Worm (Caenorhabditis elegans) whole organism, young adult: ENCODE measurements around the gene Y57A10B.6.

ENCODE experiments used
- C06A6.2 ChIP-seq: fragments of 200-800 bp; sonication (Bioruptor generic); conservative IDR thresholded peaks from 2 replicates; pipeline ENCODE4 v1.3.6; 2022; ENCODE audit warnings: missing genetic modification characterization, missing compliant biosample characterization
- F33H1.4 ChIP-seq: fragments of 200-800 bp; sonication (Bioruptor generic); IDR thresholded peaks from 2 replicates; pipeline ENCODE4 v1.3.6; 2022; ENCODE audit warnings: missing genetic modification reagents, missing genetic modification characterization, missing compliant biosample characterization
- K11D2.4 ChIP-seq: fragments of 200-800 bp; sonication (Bioruptor generic); IDR thresholded peaks from 2 replicates; pipeline ENCODE4 v1.3.6; 2022; ENCODE audit warnings: missing genetic modification reagents, missing genetic modification characterization, missing compliant biosample characterization
- T07F8.4 ChIP-seq: sonication (generic microtip); optimal IDR thresholded peaks from 2 replicates; lab custom pipeline; 2016; ENCODE audit warnings: mild to moderate bottlenecking, missing genetic modification characterization, moderate library complexity, missing compliant biosample characterization
- Y53G8AR.9 ChIP-seq: fragments of 200-800 bp; sonication (Bioruptor generic); conservative IDR thresholded peaks from 2 replicates; pipeline ENCODE4 v1.3.6; 2022; ENCODE audit warnings: missing genetic modification reagents, missing genetic modification characterization, missing compliant biosample characterization
- ZK185.1 ChIP-seq: sonication (generic microtip); optimal IDR thresholded peaks from 2 replicates; lab custom pipeline; 2016; ENCODE audit warnings: mild to moderate bottlenecking, missing genetic modification characterization, missing compliant biosample characterization; ENCODE audit not compliant: poor library complexity, severe bottlenecking
- atf-7 ChIP-seq: sonication (generic microtip); optimal IDR thresholded peaks from 2 replicates; lab custom pipeline; 2017; ENCODE audit warnings: mild to moderate bottlenecking, missing genetic modification characterization, missing compliant biosample characterization
- ccch-3 ChIP-seq: fragments of 200-800 bp; sonication (Bioruptor generic); optimal IDR thresholded peaks from 2 replicates; lab custom pipeline; 2018; ENCODE audit warnings: mild to moderate bottlenecking, missing genetic modification characterization, missing compliant biosample characterization
- cebp-1 ChIP-seq, 2 experiments: fragments of 200-800 bp in 1 of 2; sonication (Bioruptor generic) in 1 of 2; sonication (generic microtip) in 1 of 2; IDR thresholded peaks in 1 of 2; optimal IDR thresholded peaks in 1 of 2; 2 replicates each; pipeline versions ENCODE4 v1.3.6 to Lab custom; 2017 to 2022; ENCODE audit warnings: missing compliant biosample characterization in 2 of 2, missing genetic modification characterization in 2 of 2, mild to moderate bottlenecking in 1 of 2, missing genetic modification reagents in 1 of 2, moderate library complexity in 1 of 2
- ceh-58 ChIP-seq: fragments of 200-800 bp; sonication (Bioruptor generic); IDR thresholded peaks from 2 replicates; pipeline ENCODE4 v1.3.6; 2022; ENCODE audit warnings: missing genetic modification characterization, missing compliant biosample characterization
- ceh-91 ChIP-seq: fragments of 200-800 bp; sonication (Bioruptor generic); IDR thresholded peaks from 2 replicates; pipeline ENCODE4 v1.3.6; 2022; ENCODE audit warnings: missing genetic modification reagents, missing genetic modification characterization, missing compliant biosample characterization
- chd-7 ChIP-seq: sonication (generic microtip); optimal IDR thresholded peaks from 2 replicates; lab custom pipeline; 2016; ENCODE audit warnings: mild to moderate bottlenecking, missing genetic modification characterization, moderate library complexity, missing compliant biosample characterization
- die-1 ChIP-seq: sonication (generic microtip); optimal IDR thresholded peaks from 2 replicates; lab custom pipeline; 2016; ENCODE audit warnings: missing genotype, mild to moderate bottlenecking, missing genetic modification characterization, missing compliant biosample characterization
- dox-1 ChIP-seq: fragments of 200-800 bp; sonication (Bioruptor generic); IDR thresholded peaks from 2 replicates; pipeline ENCODE4 v1.3.6; 2022; ENCODE audit warnings: missing genetic modification reagents, missing genetic modification characterization, missing compliant biosample characterization
- efl-1 ChIP-seq: fragments of 150-350 bp; optimal IDR thresholded peaks from 2 replicates; lab custom pipeline; 2014; ENCODE audit warnings: missing biosample characterization, missing genetic modification reagents, missing genetic modification characterization
- egrh-3 ChIP-seq: fragments of 200-800 bp; sonication (Bioruptor generic); IDR thresholded peaks from 2 replicates; pipeline ENCODE4 v1.3.6; 2022; ENCODE audit warnings: missing genetic modification reagents, missing genetic modification characterization, missing compliant biosample characterization
- fkh-3 ChIP-seq: sonication (generic microtip); optimal IDR thresholded peaks from 2 replicates; lab custom pipeline; 2016; ENCODE audit warnings: mild to moderate bottlenecking, missing genetic modification characterization, missing compliant biosample characterization
- him-1 ChIP-seq: sonication (generic microtip); optimal IDR thresholded peaks from 2 replicates; lab custom pipeline; 2016; ENCODE audit warnings: missing genotype, missing genetic modification reagents, missing genetic modification characterization, missing compliant biosample characterization
- hlh-12 ChIP-seq: sonication (generic microtip); optimal IDR thresholded peaks from 2 replicates; lab custom pipeline; 2016; ENCODE audit warnings: missing genetic modification characterization, missing compliant biosample characterization
- hmg-1.2 ChIP-seq: fragments of 200-800 bp; sonication (Bioruptor generic); IDR thresholded peaks from 2 replicates; pipeline ENCODE4 v1.3.6; 2022; ENCODE audit warnings: missing genetic modification reagents, missing genetic modification characterization, missing compliant biosample characterization
- hsf-1 ChIP-seq: fragments of 200-800 bp; sonication (Bioruptor generic); IDR thresholded peaks from 2 replicates; pipeline ENCODE4 v1.3.6; 2022; ENCODE audit warnings: missing genetic modification reagents, missing genetic modification characterization, missing compliant biosample characterization
- lag-1 ChIP-seq: fragments of 200-800 bp; sonication (Bioruptor generic); IDR thresholded peaks from 2 replicates; pipeline ENCODE4 v1.3.6; 2022; ENCODE audit warnings: missing genetic modification reagents, missing genetic modification characterization, missing compliant biosample characterization
- let-526 ChIP-seq: fragments of 200-800 bp; sonication (Bioruptor generic); IDR thresholded peaks from 2 replicates; pipeline ENCODE4 v1.3.6; 2022; ENCODE audit warnings: missing genetic modification reagents, missing genetic modification characterization, missing compliant biosample characterization
- lin-26 ChIP-seq: fragments of 200-800 bp; sonication (Bioruptor generic); IDR thresholded peaks from 2 replicates; pipeline ENCODE4 v1.3.6; 2022; ENCODE audit warnings: missing genetic modification reagents, missing genetic modification characterization, missing compliant biosample characterization
- lin-54 ChIP-seq: fragments of 200-800 bp; sonication (Bioruptor generic); optimal IDR thresholded peaks from 2 replicates; lab custom pipeline; 2018; ENCODE audit warnings: mild to moderate bottlenecking, missing genetic modification characterization, missing compliant biosample characterization
- mcd-1 ChIP-seq: fragments of 200-800 bp; sonication (Bioruptor generic); IDR thresholded peaks from 2 replicates; pipeline ENCODE4 v1.3.6; 2022; ENCODE audit warnings: missing genetic modification reagents, missing genetic modification characterization, missing compliant biosample characterization
- nhr-120 ChIP-seq: fragments of 200-800 bp; sonication (Bioruptor generic); IDR thresholded peaks from 2 replicates; pipeline ENCODE4 v1.3.6; 2022; ENCODE audit warnings: missing genetic modification characterization, missing compliant biosample characterization
- nhr-179 ChIP-seq: sonication (generic microtip); optimal IDR thresholded peaks from 2 replicates; lab custom pipeline; 2016; ENCODE audit warnings: mild to moderate bottlenecking, missing genetic modification characterization, missing compliant biosample characterization
- pbrm-1 ChIP-seq: fragments of 200-800 bp; sonication (Bioruptor generic); IDR thresholded peaks from 2 replicates; pipeline ENCODE4 v1.3.6; 2022; ENCODE audit warnings: missing genetic modification reagents, missing genetic modification characterization, missing compliant biosample characterization
- snpc-1.3 ChIP-seq: sonication (generic microtip); optimal IDR thresholded peaks from 2 replicates; lab custom pipeline; 2017; ENCODE audit warnings: missing genetic modification characterization, mild to moderate bottlenecking, missing compliant biosample characterization, antibody characterized with exemption, moderate library complexity, missing genotype, missing genetic modification reagents; ENCODE audit not compliant: insufficient read depth
- sptf-2 ChIP-seq: fragments of 200-800 bp; sonication (Bioruptor generic); optimal IDR thresholded peaks from 2 replicates; lab custom pipeline; 2018; ENCODE audit warnings: mild to moderate bottlenecking, missing genetic modification characterization, missing compliant biosample characterization
- tbx-9 ChIP-seq: sonication (generic microtip); optimal IDR thresholded peaks from 2 replicates; lab custom pipeline; 2016; ENCODE audit warnings: borderline replicate concordance, missing genetic modification characterization, inconsistent platforms, missing compliant biosample characterization
- zfh-2 ChIP-seq: fragments of 200-800 bp; sonication (Bioruptor generic); conservative IDR thresholded peaks from 2 replicates; pipeline ENCODE4 v1.3.6; 2022; ENCODE audit warnings: missing genetic modification reagents, missing genetic modification characterization, missing compliant biosample characterization
- zim-3 ChIP-seq: sonication (generic microtip); optimal IDR thresholded peaks from 2 replicates; lab custom pipeline; 2017; ENCODE audit warnings: mild to moderate bottlenecking, missing genetic modification characterization, moderate library complexity, missing compliant biosample characterization
- ztf-22 ChIP-seq: fragments of 200-800 bp; sonication (Bioruptor generic); optimal IDR thresholded peaks from 2 replicates; lab custom pipeline; 2018; ENCODE audit warnings: mild to moderate bottlenecking, missing genetic modification characterization, moderate library complexity, missing compliant biosample characterization
- ztf-25 ChIP-seq: fragments of 200-800 bp; sonication (Bioruptor generic); IDR thresholded peaks from 2 replicates; pipeline ENCODE4 v1.3.6; 2022; ENCODE audit warnings: missing genetic modification reagents, missing genetic modification characterization, missing compliant biosample characterization
- ztf-28 ChIP-seq: fragments of 200-800 bp; sonication (Bioruptor generic); IDR thresholded peaks from 2 replicates; pipeline ENCODE4 v1.3.6; 2022; ENCODE audit warnings: missing genetic modification reagents, missing genetic modification characterization, missing compliant biosample characterization

Y57A10B.6 gene

ce11 chrII:12389783-12390182 lies at the start of gene Y57A10B.6:
Gene Y57A10B.6 (plus strand): TSS chrII:12390083.
- no peak for TF ChIP-seq mcd-1 (GFP tag; lab: Robert Waterston, UW)

ce11 chrII:12341566-12342223 lies 48.2 kb upstream of the Y57A10B.6 start:
- TF ChIP-seq mcd-1 (GFP tag; lab: Robert Waterston, UW) (peak; percentile 25; the same call in 1 of the 2 replicates), ceh-58 (GFP tag; lab: Robert Waterston, UW) (no peak), egrh-3 (GFP tag; lab: Robert Waterston, UW) (peak; percentile 95), zfh-2 (GFP tag; lab: Robert Waterston, UW) (peak; percentile 93)
- TF ChIP-seq, all 124 proteins: peak for 3

DNA sequence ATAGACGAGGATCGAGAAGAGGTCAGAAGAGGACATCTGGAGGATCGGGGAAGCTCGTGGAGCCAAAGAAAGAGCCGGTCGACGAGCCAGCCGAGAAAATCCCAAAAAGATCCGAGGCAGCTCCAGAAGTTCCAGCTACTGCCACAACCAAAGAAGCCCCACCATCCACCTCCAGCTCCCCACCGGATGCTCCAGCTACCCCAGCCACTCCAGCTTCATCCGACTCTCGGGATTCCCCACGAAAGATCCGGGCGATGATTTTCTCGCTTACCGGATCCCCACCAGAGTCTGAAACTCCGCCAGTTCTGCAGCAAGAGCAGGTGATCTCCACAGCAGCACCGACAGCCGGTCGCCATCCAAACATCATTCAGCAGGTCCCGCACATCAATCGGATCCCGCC lies 47.0 kb upstream of the Y57A10B.6 start:
- TF ChIP-seq zfh-2 (GFP tag; lab: Robert Waterston, UW) (peak; percentile 74), egrh-3 (GFP tag; lab: Robert Waterston, UW) (peak; percentile 67; the same call in 1 of the 2 replicates), efl-1 (GFP tag; lab: Kevin White, UChicago) (no peak), Y53G8AR.9 (no peak), ztf-28 (GFP tag; lab: Robert Waterston, UW) (0 out of 2 replicates have a peak, but pooled peaks have one; percentile 2), pbrm-1 (GFP tag; lab: Robert Waterston, UW) (0 out of 2 replicates have a peak, but pooled peaks have one; percentile 22)

- TF ChIP-seq T07F8.4 (tag; lab: Kevin White, UChicago) (no peak), die-1 (tag; lab: Kevin White, UChicago) (no peak), ZK185.1 (tag; lab: Kevin White, UChicago) (no peak), hsf-1 (GFP tag; lab: Robert Waterston, UW) (no peak), mcd-1 (GFP tag; lab: Robert Waterston, UW) (no peak), lin-54 (GFP tag; lab: Kevin White, UChicago) (no peak), nhr-120 (no peak), zim-3 (tag; lab: Kevin White, UChicago) (no peak), C06A6.2 (GFP tag; lab: Robert Waterston, UW) (no peak), hlh-12 (tag; lab: Kevin White, UChicago) (no peak), tbx-9 (tag; lab: Kevin White, UChicago) (no peak), fkh-3 (tag; lab: Kevin White, UChicago) (no peak), atf-7 (no peak), snpc-1.3 (no peak), ceh-91 (GFP tag; lab: Robert Waterston, UW) (no peak), ztf-25 (GFP tag; lab: Robert Waterston, UW) (no peak), ztf-22 (GFP tag; lab: Kevin White, UChicago) (no peak)
- TF ChIP-seq, all 124 proteins: peak for 0
These were observed 46.2 kb upstream of the Y57A10B.6 start for ce11 chrII:12343710-12344109.

DNA sequence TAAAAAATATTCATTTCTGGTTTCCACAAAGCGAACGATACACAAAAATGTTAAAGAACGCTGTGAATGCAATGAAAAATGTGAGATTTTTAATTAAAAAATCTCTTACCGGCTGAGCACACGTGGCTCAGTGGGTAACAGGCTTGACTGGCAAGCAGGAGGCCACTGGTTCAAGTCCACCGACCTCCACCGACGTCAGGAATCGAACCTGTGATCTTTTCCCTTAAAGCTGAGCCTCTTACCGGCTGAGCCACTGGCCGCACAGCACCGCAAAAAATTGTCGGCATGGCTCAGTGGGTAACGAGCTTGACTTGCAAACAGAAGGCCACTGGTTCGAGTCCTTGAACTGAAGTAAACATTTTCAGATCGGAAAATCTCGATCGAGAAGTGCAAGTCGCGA lies 45.1 kb upstream of the Y57A10B.6 start, which contains the start of gene C44C11.6:
Gene C44C11.6 (plus strand): TSS at position 23 of the 400 bp plus-strand sequence.
- peak; percentile 34 for TF ChIP-seq mcd-1 (GFP tag; lab: Robert Waterston, UW)
- 0 out of 2 replicates have a peak, but pooled peaks have one; percentile 53 for TF ChIP-seq lin-26 (GFP tag; lab: Robert Waterston, UW)
- TF ChIP-seq dox-1 (GFP tag; lab: Robert Waterston, UW) = 0 out of 2 replicates have a peak, but pooled peaks have one; percentile 30
- TF ChIP-seq hmg-1.2 (GFP tag; lab: Robert Waterston, UW) = no peak
- 0 out of 2 replicates have a peak, but pooled peaks have one; percentile 16 for TF ChIP-seq F33H1.4 (GFP tag; lab: Robert Waterston, UW)
- 0 out of 2 replicates have a peak, but pooled peaks have one; percentile 24 for TF ChIP-seq nhr-120
- TF ChIP-seq sptf-2 = no peak
- TF ChIP-seq cebp-1 (GFP tag; IDR thresholded peaks at IDR 0.05; lab: Robert Waterston, UW) = no peak
- peak; percentile 12 for TF ChIP-seq cebp-1 (tag; optimal IDR thresholded peaks at IDR 0.05; lab: Kevin White, UChicago)
- TF ChIP-seq pbrm-1 (GFP tag; lab: Robert Waterston, UW) = 0 out of 2 replicates have a peak, but pooled peaks have one; percentile 12
- no peak for TF ChIP-seq let-526 (GFP tag; lab: Robert Waterston, UW)
- TF ChIP-seq him-1 = peak; percentile 18
- TF ChIP-seq chd-7 (tag; lab: Kevin White, UChicago) = peak; percentile 4
- no peak for TF ChIP-seq ceh-58 (GFP tag; lab: Robert Waterston, UW)
- TF ChIP-seq ztf-25 (GFP tag; lab: Robert Waterston, UW) = no peak
- TF ChIP-seq zfh-2 (GFP tag; lab: Robert Waterston, UW) = peak; percentile 83
- TF ChIP-seq lag-1 (GFP tag; lab: Robert Waterston, UW) = 0 out of 2 replicates have a peak, but pooled peaks have one; percentile 53
- no peak for TF ChIP-seq ccch-3 (GFP tag; lab: Kevin White, UChicago)
- TF ChIP-seq hsf-1 (GFP tag; lab: Robert Waterston, UW) = 0 out of 2 replicates have a peak, but pooled peaks have one; percentile 24
- peak; percentile 32 for TF ChIP-seq atf-7
- no peak for TF ChIP-seq nhr-179 (tag; lab: Kevin White, UChicago)
- TF ChIP-seq K11D2.4 (GFP tag; lab: Robert Waterston, UW) = peak; percentile 15; the same call in 1 of the 2 replicates
- no peak for TF ChIP-seq fkh-3 (tag; lab: Kevin White, UChicago)
